Fruit fly (Drosophila melanogaster): Measurements from ENCODE around the gene Srp72.

Srp72 gene

DNA sequence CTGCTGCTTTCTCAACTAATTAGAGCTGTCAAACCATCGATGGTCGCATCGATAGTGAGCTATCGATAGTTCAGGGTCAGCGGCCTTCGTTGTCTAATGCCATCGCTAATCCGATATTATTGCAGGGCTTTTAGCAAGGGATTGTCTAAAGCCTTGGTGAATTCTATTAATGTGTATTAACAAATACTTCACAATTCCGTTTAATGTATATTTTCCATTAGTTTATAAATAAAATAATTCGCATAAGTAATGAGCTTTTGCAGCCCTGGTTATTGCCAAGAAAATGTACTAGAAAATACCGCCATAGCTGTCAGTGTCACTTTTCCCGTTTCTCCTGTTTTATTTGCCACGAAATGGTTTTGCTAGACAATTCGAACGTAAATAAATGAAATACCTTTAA is 8.7 kb upstream of the Srp72 start, which contains the start of the genes EloB and Srp14 (continued):
- TF ChIP-seq ken (GFP tag; IDR thresholded peaks at IDR 0.05) (peak; percentile 59; the same call in 1 of the 3 replicates), E2f1 (GFP tag; IDR thresholded peaks at IDR 0.05) (peak; percentile 77), Spps (tag; optimal IDR thresholded peaks at IDR 0.05) (peak; percentile 63), CG12299 (tag; optimal IDR thresholded peaks at IDR 0.05) (peak; percentile 81), gcm (GFP tag; optimal IDR thresholded peaks at IDR 0.05) (peak; percentile 82), CG8359 (GFP tag; optimal IDR thresholded peaks at IDR 0.05; ENCODE audit: borderline replicate concordance) (no peak), jumu (GFP tag; optimal IDR thresholded peaks at IDR 0.05) (peak; percentile 66), Dbx (GFP tag; IDR thresholded peaks at IDR 0.05) (peak; percentile 91), oc (tag; optimal IDR thresholded peaks at IDR 0.05) (no peak), CG15479 (GFP tag; optimal IDR thresholded peaks at IDR 0.05) (peak; percentile 2), Adf1 (GFP tag; IDR thresholded peaks at IDR 0.05) (peak; percentile 57), Fer3 (tag; optimal IDR thresholded peaks at IDR 0.05) (peak; percentile 84), Six4 (GFP tag; optimal IDR thresholded peaks at IDR 0.05) (peak; percentile 61), CG2116 (GFP tag; optimal IDR thresholded peaks at IDR 0.05) (peak; percentile 85), CG9876 (GFP tag; optimal IDR thresholded peaks at IDR 0.05) (peak; percentile 49), HmgD (GFP tag; optimal IDR thresholded peaks at IDR 0.05) (peak; percentile 49), pros (GFP tag; optimal IDR thresholded peaks at IDR 0.05) (no peak), Ptx1 (GFP tag; IDR thresholded peaks at IDR 0.05) (peak; percentile 80), MESR4 (GFP tag; optimal IDR thresholded peaks at IDR 0.05) (peak; percentile 90), sqz (GFP tag; optimal IDR thresholded peaks at IDR 0.05) (no peak), lilli (GFP tag; optimal IDR thresholded peaks at IDR 0.05) (peak; percentile 94), CG9609 (GFP tag; optimal IDR thresholded peaks at IDR 0.05) (peak; percentile 69), eyg (GFP tag; optimal IDR thresholded peaks at IDR 0.05) (peak; percentile 33), stc (GFP tag; IDR thresholded peaks at IDR 0.05) (peak; percentile 60), CG9797 (GFP tag; optimal IDR thresholded peaks at IDR 0.05) (peak; percentile 80), br (optimal IDR thresholded peaks at IDR 0.05) (no peak), danr (GFP tag; IDR thresholded peaks at IDR 0.05) (peak; percentile 55), trh (GFP tag; optimal IDR thresholded peaks at IDR 0.05) (peak; percentile 26), CG2202 (tag; optimal IDR thresholded peaks at IDR 0.05) (peak; percentile 67), ems (GFP tag; optimal IDR thresholded peaks at IDR 0.05) (peak; percentile 82), CG42726 (GFP tag; IDR thresholded peaks at IDR 0.05; ENCODE audit: partially characterized antibody) (peak; percentile 95), CrebB (tag; optimal IDR thresholded peaks at IDR 0.05) (peak; percentile 59), p53 (GFP tag; optimal IDR thresholded peaks at IDR 0.05) (peak; percentile 56), kah (GFP tag; optimal IDR thresholded peaks at IDR 0.05) (peak; percentile 18), HLH3B (GFP tag; IDR thresholded peaks at IDR 0.05) (peak; percentile 63), sr (GFP tag; IDR thresholded peaks at IDR 0.05) (0 out of 3 replicates have a peak, but pooled peaks have one; percentile 23), grau (tag; optimal IDR thresholded peaks at IDR 0.05) (peak; percentile 84), so (GFP tag; IDR thresholded peaks at IDR 0.05) (peak; percentile 49; the same call in 2 of the 3 replicates), CG10366 (GFP tag; IDR thresholded peaks at IDR 0.05) (peak; percentile 66), chif (GFP tag; optimal IDR thresholded peaks at IDR 0.05) (peak; percentile 67 to 71), CG14710 (tag; optimal IDR thresholded peaks at IDR 0.05) (peak; percentile 95), CG30020 (tag; optimal IDR thresholded peaks at IDR 0.05) (peak; percentile 75), ind (GFP tag; optimal IDR thresholded peaks at IDR 0.05) (peak; percentile 81), tin (GFP tag; optimal IDR thresholded peaks at IDR 0.05) (peak; percentile 86), peb (GFP tag; IDR thresholded peaks at IDR 0.05) (no peak), CG1603 (tag; optimal IDR thresholded peaks at IDR 0.05) (peak; percentile 85), Bteb2 (GFP tag; optimal IDR thresholded peaks at IDR 0.05) (peak; percentile 82), onecut (GFP tag; IDR thresholded peaks at IDR 0.05) (peak; percentile 59), CG3847 (GFP tag; IDR thresholded peaks at IDR 0.05) (peak; percentile 87), emc (GFP tag; optimal IDR thresholded peaks at IDR 0.05) (peak; percentile 48), CG2678 (tag; optimal IDR thresholded peaks at IDR 0.05) (peak; percentile 84), CG34376 (GFP tag; optimal IDR thresholded peaks at IDR 0.05) (peak; percentile 75)
